Worm (Caenorhabditis elegans): ENCODE results near the gene T06E6.1.

DNA sequence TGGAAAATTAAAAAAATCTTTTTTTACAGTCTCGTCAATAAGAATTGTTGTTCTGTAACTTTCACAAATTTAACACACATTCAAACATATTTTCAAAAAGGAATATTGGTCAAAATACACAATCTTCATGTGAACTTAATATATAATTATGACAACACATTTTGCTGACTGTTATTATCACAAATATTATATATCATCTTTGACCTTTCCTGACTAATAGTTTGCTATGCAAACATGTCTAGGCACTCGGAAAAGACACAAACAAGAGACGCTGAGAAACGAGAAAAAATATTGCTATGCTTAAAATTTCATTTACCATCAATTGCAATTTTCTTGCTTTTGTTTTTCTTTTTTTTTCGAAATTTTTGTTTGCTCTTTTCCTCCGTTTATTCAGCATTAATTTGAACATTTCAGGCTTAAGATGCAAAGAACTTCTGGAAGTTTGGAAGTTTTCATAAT is 7.1 kb upstream of the T06E6.1 start, which contains the start of gene fbxa-135:
- TF ChIP-seq tbx-2 (tag; optimal IDR thresholded peaks at IDR 0.05) (no peak), hlh-6 (tag; optimal IDR thresholded peaks at IDR 0.05) (no peak), ceh-24 (tag; optimal IDR thresholded peaks at IDR 0.05) (no peak), unc-86 (tag; optimal IDR thresholded peaks at IDR 0.05) (no peak), hlh-15 (tag; optimal IDR thresholded peaks at IDR 0.05) (no peak), pqm-1 (tag; optimal IDR thresholded peaks at IDR 0.05) (no peak), nhr-11 (tag; optimal IDR thresholded peaks at IDR 0.05) (no peak), mec-3 (tag; optimal IDR thresholded peaks at IDR 0.05; ENCODE audit: borderline replicate concordance) (no peak), fkh-10 (GFP tag; optimal IDR thresholded peaks at IDR 0.05) (no peak), pros-1 (tag; optimal IDR thresholded peaks at IDR 0.05) (no peak)

All from whole organism, late embryonic.